Worm (Caenorhabditis elegans): ENCODE data around the gene czw-1.

- TF ChIP-seq daf-19 (GFP tag; conservative IDR thresholded peaks at IDR 0.05), result no peak
- no peak for TF ChIP-seq nhr-10 (tag; optimal IDR thresholded peaks at IDR 0.05)
- TF ChIP-seq T20F7.1 (GFP tag; optimal IDR thresholded peaks at IDR 0.05), result no peak
- TF ChIP-seq madf-5 (GFP tag; IDR thresholded peaks at IDR 0.05), result no peak
- TF ChIP-seq pqm-1 (tag; optimal IDR thresholded peaks at IDR 0.05), result no peak
- no peak for TF ChIP-seq hlh-30 (tag; optimal IDR thresholded peaks at IDR 0.05; ENCODE audit: insufficient read depth)
- TF ChIP-seq lin-15B (tag; optimal IDR thresholded peaks at IDR 0.05), result no peak
- TF ChIP-seq unc-62 (GFP tag; optimal IDR thresholded peaks at IDR 0.05 in 1 of 2), result no peak
- no peak for TF ChIP-seq unc-62 (tag; optimal IDR thresholded peaks at IDR 0.05)
- no peak for TF ChIP-seq egl-27 (tag; optimal IDR thresholded peaks at IDR 0.05)
- TF ChIP-seq mep-1 (tag; optimal IDR thresholded peaks at IDR 0.05), result no peak
- TF ChIP-seq mxl-2 (GFP tag; conservative IDR thresholded peaks at IDR 0.05), result no peak
- TF ChIP-seq snpc-1.2 (GFP tag; IDR thresholded peaks at IDR 0.05), result no peak
- no peak for TF ChIP-seq F49E8.2 (tag; optimal IDR thresholded peaks at IDR 0.05; ENCODE audit: borderline replicate concordance)
Measured at ce11 chrIV:7927852-7928251, 18.8 kb downstream of the czw-1 start, which contains the start of gene gcy-8.

Data from whole organism, L4 larva.